Fruit fly (Drosophila melanogaster) whole organism, embryonic: ENCODE results near the gene CG5262.

Source experiments
- CG14667 ChIP-seq: fragments of 200-800 bp; sonication (Bioruptor generic); IDR thresholded peaks from 2 replicates; pipeline ENCODE4 v1.3.6; 2022; ENCODE audit warnings: missing biosample characterization, missing genetic modification characterization
- CG14860 ChIP-seq: fragments of 200-800 bp; sonication (Bioruptor generic); IDR thresholded peaks from 3 replicates; pipeline ENCODE4 v1.3.6; 2022; ENCODE audit warnings: missing biosample characterization, missing genetic modification characterization; ENCODE audit not compliant: partially characterized antibody
- CG17568 ChIP-seq: fragments of 200-800 bp; sonication (Bioruptor generic); optimal IDR thresholded peaks from 2 replicates; lab custom pipeline; 2018; ENCODE audit warnings: missing biosample characterization, mild to moderate bottlenecking, missing genetic modification characterization, moderate library complexity
- CG18262 ChIP-seq: fragments of 200-800 bp; optimal IDR thresholded peaks from 3 replicates; lab custom pipeline; 2019; ENCODE audit warnings: missing biosample characterization, mild to moderate bottlenecking, missing genetic modification characterization, moderate library complexity
- CG1832 ChIP-seq: fragments of 200-800 bp; sonication (Bioruptor generic); optimal IDR thresholded peaks from 2 replicates; lab custom pipeline; 2017; ENCODE audit warnings: missing biosample characterization, mild to moderate bottlenecking, missing genetic modification characterization, inconsistent platforms
- CG2116 ChIP-seq: fragments of 200-800 bp; sonication (Bioruptor generic); optimal IDR thresholded peaks from 3 replicates; lab custom pipeline; 2018; ENCODE audit warnings: missing biosample characterization, mild to moderate bottlenecking, missing genetic modification characterization
- CG31365 ChIP-seq: fragments of 200-800 bp; sonication (Bioruptor generic); optimal IDR thresholded peaks from 2 replicates; lab custom pipeline; 2018; ENCODE audit warnings: missing biosample characterization, mild to moderate bottlenecking, missing genetic modification characterization
- CG34224 ChIP-seq: fragments of 200-800 bp; sonication (Bioruptor generic); IDR thresholded peaks from 3 replicates; pipeline ENCODE4 v1.3.6; 2022; ENCODE audit warnings: missing biosample characterization, missing genetic modification characterization; ENCODE audit not compliant: partially characterized antibody
- CG6254 ChIP-seq: fragments of 200-800 bp; sonication (Bioruptor generic); optimal IDR thresholded peaks from 3 replicates; lab custom pipeline; 2017; ENCODE audit warnings: mild to moderate bottlenecking, missing biosample characterization, missing genetic modification reagents, missing genetic modification characterization
- MTF-1 ChIP-seq: fragments of 200-800 bp; sonication (Bioruptor generic); optimal IDR thresholded peaks from 2 replicates; lab custom pipeline; 2018; ENCODE audit warnings: missing biosample characterization, mild to moderate bottlenecking, missing genetic modification characterization, borderline replicate concordance
- Meics ChIP-seq: fragments of 200-800 bp; sonication (Bioruptor generic); optimal IDR thresholded peaks from 2 replicates; lab custom pipeline; 2017; ENCODE audit warnings: missing biosample characterization, mild to moderate bottlenecking, missing genetic modification characterization
- kay ChIP-seq: fragments of 200-800 bp; sonication (Bioruptor generic); optimal IDR thresholded peaks from 2 replicates; lab custom pipeline; 2016; ENCODE audit warnings: missing biosample characterization, missing genetic modification characterization
- pan ChIP-seq, 4 experiments: fragments of >200 bp in 3 of 4; fragments of 200-800 bp in 1 of 4; sonication (Bioruptor generic) in 1 of 4; optimal IDR thresholded peaks in 3 of 4; IDR thresholded peaks in 1 of 4; 2 replicates each; pipeline versions ENCODE4 v1.3.6 to Lab custom; 2017 to 2022; ENCODE audit warnings: missing biosample characterization in 2 of 4, missing genetic modification characterization in 2 of 4, mixed read lengths in 1 of 4

- TF ChIP-seq CG14667 (GFP tag; lab: Robert Waterston, UW) = no peak
- no peak for TF ChIP-seq MTF-1 (GFP tag; lab: Kevin White, UChicago)
- TF ChIP-seq CG14860 = no peak
- no peak for TF ChIP-seq CG17568 (GFP tag; lab: Kevin White, UChicago)
- TF ChIP-seq CG1832 = no peak
- TF ChIP-seq kay (GFP tag; lab: Kevin White, UChicago) = no peak
- TF ChIP-seq pan (optimal IDR thresholded peaks at IDR 0.05; lab: Kevin White, UChicago) = no peak
- peak in 1 of 2 experiments; percentile 31 for TF ChIP-seq pan (GFP tag; optimal IDR thresholded peaks at IDR 0.05 in 1 of 2, IDR thresholded peaks at IDR 0.05 in 1 of 2)
- TF ChIP-seq CG2116 (GFP tag; lab: Kevin White, UChicago) = no peak
- peak; percentile 42; the same call in 2 of the 3 replicates for TF ChIP-seq CG34224 (GFP tag; lab: Robert Waterston, UW)
- peak; percentile 22 for TF ChIP-seq CG18262
- peak; percentile 76 for TF ChIP-seq Meics
- no peak for TF ChIP-seq CG31365 (tag; lab: Kevin White, UChicago)
- no peak for TF ChIP-seq CG6254 (GFP tag; lab: Kevin White, UChicago)
Measured at dm6 chr3L:20395257-20395909, 34.9 kb downstream of the CG5262 start.
